Worm (Caenorhabditis elegans) whole organism, mixed stage, embryonic: Measurements from ENCODE around the gene C16C8.25.

ENCODE experiments used
- M03D4.4 ChIP-seq: sonication (generic microtip); optimal IDR thresholded peaks from 2 replicates; lab custom pipeline; 2017; ENCODE audit warnings: mild to moderate bottlenecking, missing genetic modification characterization, missing compliant biosample characterization
- bed-3 ChIP-seq: fragments of 200-800 bp; sonication (Bioruptor generic); optimal IDR thresholded peaks from 3 replicates; lab custom pipeline; 2018; ENCODE audit warnings: mild to moderate bottlenecking, missing genetic modification characterization, moderate library complexity, missing compliant biosample characterization
- blmp-1 ChIP-seq: fragments of 150-350 bp; optimal IDR thresholded peaks from 2 replicates; lab custom pipeline; 2014; ENCODE audit warnings: missing biosample characterization, missing genetic modification characterization
- ceh-43 ChIP-seq: fragments of 200-800 bp; sonication (Bioruptor generic); optimal IDR thresholded peaks from 2 replicates; lab custom pipeline; 2018; ENCODE audit warnings: mild to moderate bottlenecking, missing genetic modification characterization, moderate library complexity, missing compliant biosample characterization
- ceh-83 ChIP-seq: fragments of 200-800 bp; sonication (Bioruptor generic); optimal IDR thresholded peaks from 2 replicates; lab custom pipeline; 2018; ENCODE audit warnings: mild to moderate bottlenecking, missing genetic modification characterization, missing compliant biosample characterization
- ces-1 ChIP-seq: fragments of 150-350 bp; optimal IDR thresholded peaks from 2 replicates; lab custom pipeline; 2014; ENCODE audit warnings: missing biosample characterization, missing genetic modification reagents, missing genetic modification characterization
- drap-1 ChIP-seq: fragments of 200-800 bp; sonication (Bioruptor generic); optimal IDR thresholded peaks from 3 replicates; lab custom pipeline; 2018; ENCODE audit warnings: mild to moderate bottlenecking, missing genetic modification characterization, missing compliant biosample characterization
- elt-3 ChIP-seq: fragments of 150-350 bp; optimal IDR thresholded peaks from 2 replicates; lab custom pipeline; 2014; ENCODE audit warnings: missing biosample characterization, missing genetic modification characterization
- flh-1 ChIP-seq: fragments of 200-800 bp; sonication (Bioruptor generic); optimal IDR thresholded peaks from 2 replicates; lab custom pipeline; 2018; ENCODE audit warnings: mild to moderate bottlenecking, missing genetic modification characterization, moderate library complexity, missing compliant biosample characterization
- ham-2 ChIP-seq: fragments of 200-800 bp; sonication (Bioruptor generic); optimal IDR thresholded peaks from 2 replicates; lab custom pipeline; 2018; ENCODE audit warnings: mild to moderate bottlenecking, missing genetic modification characterization, missing compliant biosample characterization
- hlh-1 ChIP-seq: fragments of 150-350 bp; optimal IDR thresholded peaks from 2 replicates; lab custom pipeline; 2014; ENCODE audit warnings: missing biosample characterization, missing genetic modification reagents, missing genetic modification characterization
- lin-13 ChIP-seq: fragments of 150-350 bp; optimal IDR thresholded peaks from 2 replicates; lab custom pipeline; 2014; ENCODE audit warnings: missing biosample characterization, missing genetic modification characterization
- lin-32 ChIP-seq: fragments of 200-800 bp; sonication (Bioruptor generic); optimal IDR thresholded peaks from 2 replicates; lab custom pipeline; 2018; ENCODE audit warnings: mild to moderate bottlenecking, missing genetic modification characterization, missing compliant biosample characterization
- lsy-2 ChIP-seq: fragments of 150-350 bp; optimal IDR thresholded peaks from 2 replicates; lab custom pipeline; 2014; ENCODE audit warnings: missing biosample characterization, missing genetic modification characterization
- mab-5 ChIP-seq: fragments of 150-350 bp; optimal IDR thresholded peaks from 2 replicates; lab custom pipeline; 2014; ENCODE audit warnings: missing biosample characterization, missing genetic modification characterization
- mep-1 ChIP-seq: fragments of 150-350 bp; optimal IDR thresholded peaks from 2 replicates; lab custom pipeline; 2017; ENCODE audit warnings: missing biosample characterization, missing genetic modification reagents, missing genetic modification characterization, inconsistent platforms
- nhr-12 ChIP-seq: fragments of 150-350 bp; optimal IDR thresholded peaks from 2 replicates; lab custom pipeline; 2014; ENCODE audit warnings: missing biosample characterization, missing genetic modification characterization
- nhr-2 ChIP-seq: fragments of 150-350 bp; optimal IDR thresholded peaks from 2 replicates; lab custom pipeline; 2014; ENCODE audit warnings: missing biosample characterization, missing genetic modification characterization
- nhr-237 ChIP-seq: fragments of 150-350 bp; optimal IDR thresholded peaks from 2 replicates; lab custom pipeline; 2014; ENCODE audit warnings: missing biosample characterization, missing genetic modification characterization
- nhr-28 ChIP-seq: fragments of 150-350 bp; optimal IDR thresholded peaks from 2 replicates; lab custom pipeline; 2014; ENCODE audit warnings: missing biosample characterization, missing genetic modification characterization
- nhr-76 ChIP-seq: sonication (generic microtip); optimal IDR thresholded peaks from 2 replicates; lab custom pipeline; 2017; ENCODE audit warnings: missing biosample characterization, missing genetic modification characterization
- pha-4 ChIP-seq: fragments of 150-350 bp; optimal IDR thresholded peaks from 2 replicates; lab custom pipeline; 2018; ENCODE audit warnings: missing biosample characterization, missing genetic modification reagents, missing genetic modification characterization
- sem-2 ChIP-seq: fragments of 200-800 bp; sonication (Bioruptor generic); optimal IDR thresholded peaks from 2 replicates; lab custom pipeline; 2018; ENCODE audit warnings: mild to moderate bottlenecking, missing genetic modification characterization, missing compliant biosample characterization
- snpc-4 ChIP-seq: fragments of 150-350 bp; optimal IDR thresholded peaks from 2 replicates; lab custom pipeline; 2014; ENCODE audit warnings: missing biosample characterization, missing genetic modification characterization
- sptf-1 ChIP-seq: sonication (generic microtip); optimal IDR thresholded peaks from 2 replicates; lab custom pipeline; 2017; ENCODE audit warnings: mild to moderate bottlenecking, missing genetic modification characterization, moderate library complexity, missing compliant biosample characterization
- tbx-8 ChIP-seq: fragments of 200-800 bp; sonication (Bioruptor generic); optimal IDR thresholded peaks from 2 replicates; lab custom pipeline; 2018; ENCODE audit warnings: mild to moderate bottlenecking, missing genetic modification characterization, moderate library complexity, missing compliant biosample characterization
- unc-120 ChIP-seq: sonication (generic microtip); optimal IDR thresholded peaks from 2 replicates; lab custom pipeline; 2017; ENCODE audit warnings: missing genetic modification characterization, missing compliant biosample characterization; ENCODE audit not compliant: poor library complexity, severe bottlenecking
- unc-39 ChIP-seq: fragments of 150-350 bp; optimal IDR thresholded peaks from 2 replicates; lab custom pipeline; 2014; ENCODE audit warnings: missing biosample characterization, missing genetic modification characterization
- unc-62 ChIP-seq: fragments of 150-350 bp; optimal IDR thresholded peaks from 2 replicates; lab custom pipeline; 2014; ENCODE audit warnings: missing biosample characterization, missing genetic modification reagents, missing genetic modification characterization
- zip-8 ChIP-seq: fragments of 150-350 bp; optimal IDR thresholded peaks from 2 replicates; lab custom pipeline; 2014; ENCODE audit warnings: missing biosample characterization, missing genetic modification characterization

The C16C8.25 gene

ce11 chrII:3444280-3444679 lies 4.8 kb upstream of the C16C8.25 start, which contains the start of gene C16C8.4:
C16C8.4 (minus strand) TSS chrII:3444380.
- TF ChIP-seq bed-3 (no peak), nhr-28 (tag; lab: Kevin White, UChicago) (no peak), sem-2 (GFP tag; lab: Kevin White, UChicago) (no peak), zip-8 (tag; lab: Kevin White, UChicago) (no peak), ham-2 (GFP tag; lab: Kevin White, UChicago) (no peak), flh-1 (GFP tag; lab: Kevin White, UChicago) (no peak), unc-62 (GFP tag; lab: Kevin White, UChicago) (no peak), pha-4 (tag; lab: Kevin White, UChicago) (no peak), lsy-2 (no peak), lin-32 (GFP tag; lab: Kevin White, UChicago) (no peak), lin-13 (tag; lab: Kevin White, UChicago) (no peak), mep-1 (tag; lab: Kevin White, UChicago) (no peak), drap-1 (GFP tag; lab: Kevin White, UChicago) (no peak), nhr-12 (no peak), hlh-1 (tag; lab: Kevin White, UChicago) (no peak), elt-3 (tag; lab: Kevin White, UChicago) (no peak), blmp-1 (tag; lab: Kevin White, UChicago) (no peak), unc-39 (tag; lab: Kevin White, UChicago) (no peak), unc-120 (tag; lab: Kevin White, UChicago) (no peak), M03D4.4 (tag; lab: Kevin White, UChicago) (no peak)

DNA sequence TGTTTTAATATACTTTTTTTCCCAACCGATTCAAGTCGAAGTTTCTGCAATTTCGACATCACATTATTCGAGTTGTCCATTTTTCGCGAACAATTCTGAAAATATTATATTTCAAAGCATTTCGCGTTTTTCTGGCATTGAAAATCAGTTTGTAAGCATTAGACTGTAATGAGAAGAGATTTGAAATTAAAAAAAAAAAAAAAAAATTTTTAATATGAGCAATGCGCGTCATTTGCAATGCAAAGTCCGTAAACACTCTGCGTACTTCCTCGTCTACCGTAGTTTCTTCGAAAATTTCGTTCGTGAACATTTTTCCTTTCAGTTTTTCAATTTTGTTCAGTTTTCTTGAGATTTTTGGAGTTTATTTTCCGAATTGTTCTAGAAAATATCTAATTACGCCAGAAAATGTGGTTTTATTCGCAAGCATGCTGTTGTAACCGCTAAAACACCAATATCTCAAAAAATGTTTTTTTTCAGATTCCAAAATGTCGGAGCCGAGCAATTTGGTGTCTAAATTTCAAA lies 3.7 kb upstream of the C16C8.25 start, which contains the start of the genes C16C8.5 and C16C8.16:
TSS of gene C16C8.5 (minus strand) at position 101 of the 522 bp plus-strand sequence.
TSS of gene C16C8.16 (plus strand) at position 472 of the 522 bp plus-strand sequence.
- TF ChIP-seq ces-1 (GFP tag; lab: Kevin White, UChicago) = no peak
- no peak for TF ChIP-seq elt-3 (tag; lab: Kevin White, UChicago)
- TF ChIP-seq nhr-2 (tag; lab: Kevin White, UChicago) = no peak
- TF ChIP-seq hlh-1 (tag; lab: Kevin White, UChicago) = no peak
- no peak for TF ChIP-seq blmp-1 (tag; lab: Kevin White, UChicago)
- no peak for TF ChIP-seq sptf-1 (tag; lab: Kevin White, UChicago)
- no peak for TF ChIP-seq snpc-4 (tag; lab: Kevin White, UChicago)
- TF ChIP-seq mep-1 (tag; lab: Kevin White, UChicago) = no peak
- no peak for TF ChIP-seq pha-4 (tag; lab: Kevin White, UChicago)
- no peak for TF ChIP-seq nhr-76 (tag; lab: Kevin White, UChicago)
- no peak for TF ChIP-seq unc-39 (tag; lab: Kevin White, UChicago)
- TF ChIP-seq sem-2 (GFP tag; lab: Kevin White, UChicago) = no peak
- TF ChIP-seq ceh-83 (GFP tag; lab: Kevin White, UChicago) = no peak
- TF ChIP-seq tbx-8 (GFP tag; lab: Kevin White, UChicago) = no peak

DNA sequence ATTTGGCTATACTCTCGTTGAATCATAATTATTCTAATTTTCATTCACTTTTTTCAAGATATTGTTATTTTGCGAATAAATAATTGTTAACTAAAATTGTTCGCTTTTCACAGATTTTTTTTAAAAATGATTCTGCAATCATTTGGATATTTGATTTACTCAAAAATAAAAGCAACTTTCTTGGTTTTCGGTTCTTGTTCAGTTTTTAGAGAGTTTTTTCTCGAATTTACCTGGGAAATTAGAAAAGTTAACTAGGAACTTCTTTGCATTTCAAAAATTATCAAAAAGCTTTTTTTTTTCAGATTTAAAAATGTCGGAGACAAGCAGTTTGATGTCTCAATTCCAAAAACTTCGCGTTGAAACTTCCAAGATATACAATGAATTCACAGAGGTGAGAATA lies 2.4 kb upstream of the C16C8.25 start, which contains the start of the genes C16C8.20 and gldi-6:
TSS of gene C16C8.20 (plus strand) at position 301 of the 400 bp plus-strand sequence.
TSS of gene gldi-6 (plus strand) at position 301 of the 400 bp plus-strand sequence.
- TF ChIP-seq tbx-8 (GFP tag; lab: Kevin White, UChicago) (no peak), lin-32 (GFP tag; lab: Kevin White, UChicago) (no peak), blmp-1 (tag; lab: Kevin White, UChicago) (no peak), mab-5 (tag; lab: Kevin White, UChicago) (no peak), ceh-43 (GFP tag; lab: Kevin White, UChicago) (no peak), lsy-2 (no peak), pha-4 (tag; lab: Kevin White, UChicago) (no peak)

DNA sequence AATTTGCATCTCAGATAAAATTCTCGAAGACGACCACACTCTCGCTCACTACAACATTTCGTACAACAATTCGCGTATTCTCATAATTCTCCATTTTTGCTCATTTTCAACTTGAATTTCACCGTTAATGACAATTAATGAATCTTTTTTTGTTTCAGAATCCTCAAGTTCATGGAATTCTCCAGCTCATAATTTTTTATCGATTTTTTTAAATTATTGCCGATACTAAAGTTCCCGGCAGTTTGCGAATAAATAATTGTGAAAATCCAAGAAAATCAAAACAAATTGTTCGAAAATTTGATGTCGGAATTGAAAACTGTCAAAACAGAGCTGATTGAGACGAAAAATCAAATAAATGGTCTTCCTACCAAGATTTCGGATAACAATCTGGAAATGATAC lies 1.1 kb upstream of the C16C8.25 start, which contains the start of gene C16C8.21:
TSS of gene C16C8.21 (plus strand) at position 301 of the 400 bp plus-strand sequence.
- TF ChIP-seq tbx-8 (GFP tag; lab: Kevin White, UChicago) (no peak), nhr-12 (no peak), nhr-237 (no peak), sptf-1 (tag; lab: Kevin White, UChicago) (no peak), lin-13 (tag; lab: Kevin White, UChicago) (no peak), unc-120 (tag; lab: Kevin White, UChicago) (no peak), ces-1 (GFP tag; lab: Kevin White, UChicago) (no peak), sem-2 (GFP tag; lab: Kevin White, UChicago) (no peak), ham-2 (GFP tag; lab: Kevin White, UChicago) (no peak)
